Fruit fly (Drosophila melanogaster): Measurements from ENCODE around the gene Cubn.

DNA sequence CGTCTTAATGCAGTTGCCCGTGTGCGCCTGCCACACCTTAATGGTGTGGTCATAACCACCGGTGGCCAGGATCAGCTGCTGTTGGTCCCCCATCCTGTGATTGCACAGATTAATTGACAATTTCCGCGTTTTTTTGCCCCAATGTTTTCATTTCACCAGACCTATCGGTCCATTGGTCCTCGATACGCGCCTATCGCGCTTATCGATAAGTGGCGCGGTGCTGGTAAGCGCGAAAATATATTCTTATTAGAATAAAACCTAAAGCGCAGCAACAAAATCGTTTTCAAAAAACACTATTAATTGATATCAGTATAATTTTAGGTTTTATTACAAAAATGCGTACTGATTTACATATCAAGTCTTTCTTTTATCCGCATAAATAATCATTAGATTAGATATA, 34.7 kb upstream of the Cubn start, which contains the start of gene Lst8:
- peak; percentile 39 for TF ChIP-seq CG14711 (tag; optimal IDR thresholded peaks at IDR 0.05)
- no peak for TF ChIP-seq cic (GFP tag; optimal IDR thresholded peaks at IDR 0.05)
- TF ChIP-seq toe (GFP tag; optimal IDR thresholded peaks at IDR 0.05) = no peak
- TF ChIP-seq Crg-1 (GFP tag; optimal IDR thresholded peaks at IDR 0.05) = no peak
- TF ChIP-seq CG11617 (GFP tag; optimal IDR thresholded peaks at IDR 0.05) = no peak
- TF ChIP-seq CG33017 (tag; optimal IDR thresholded peaks at IDR 0.05) = no peak
